Fruit fly (Drosophila melanogaster) whole organism, embryonic: Measurements from ENCODE around the gene CG15728.

ENCODE experiments used
- Aef1 ChIP-seq: fragments of 200-800 bp; sonication (Bioruptor generic); IDR thresholded peaks from 3 replicates; pipeline ENCODE4 v1.3.6; 2022; ENCODE audit warnings: missing biosample characterization, missing genetic modification characterization
- CG10462 ChIP-seq: fragments of 200-800 bp; sonication (Bioruptor generic); optimal IDR thresholded peaks from 2 replicates; lab custom pipeline; 2016; ENCODE audit warnings: missing biosample characterization, missing genetic modification characterization
- CG11247 ChIP-seq: fragments of 200-800 bp; sonication (Bioruptor generic); IDR thresholded peaks from 2 replicates; pipeline ENCODE4 v1.3.6; 2022; ENCODE audit warnings: missing biosample characterization, missing genetic modification characterization
- CG11398 ChIP-seq: fragments of 200-800 bp; sonication (Bioruptor generic); optimal IDR thresholded peaks from 2 replicates; lab custom pipeline; 2016; ENCODE audit warnings: missing biosample characterization, missing genetic modification characterization
- CG13296 ChIP-seq: fragments of 200-800 bp; sonication (Bioruptor generic); optimal IDR thresholded peaks from 3 replicates; lab custom pipeline; 2018; ENCODE audit warnings: missing biosample characterization, mild to moderate bottlenecking, missing genetic modification characterization
- CG13424 ChIP-seq: fragments of 200-800 bp; sonication (Bioruptor generic); optimal IDR thresholded peaks from 2 replicates; lab custom pipeline; 2019; ENCODE audit warnings: missing biosample characterization, mild to moderate bottlenecking, missing genetic modification characterization, moderate library complexity
- CG1647 ChIP-seq: fragments of 200-800 bp; sonication (Bioruptor generic); optimal IDR thresholded peaks from 3 replicates; lab custom pipeline; 2016; ENCODE audit warnings: missing biosample characterization, missing genetic modification characterization
- CG16863 ChIP-seq: fragments of 200-800 bp; sonication (Bioruptor generic); optimal IDR thresholded peaks from 3 replicates; lab custom pipeline; 2016; ENCODE audit warnings: missing biosample characterization, missing genetic modification characterization
- CG18619 ChIP-seq: fragments of 200-800 bp; sonication (Bioruptor generic); optimal IDR thresholded peaks from 3 replicates; lab custom pipeline; 2017; ENCODE audit warnings: missing biosample characterization, mild to moderate bottlenecking, missing genetic modification characterization
- CG2712 ChIP-seq: fragments of 200-800 bp; optimal IDR thresholded peaks from 3 replicates; lab custom pipeline; 2019; ENCODE audit warnings: missing biosample characterization, mild to moderate bottlenecking, missing genetic modification characterization, moderate library complexity
- CG32532 ChIP-seq: fragments of 200-800 bp; sonication (Bioruptor generic); IDR thresholded peaks from 2 replicates; pipeline ENCODE4 v1.3.6; 2022; ENCODE audit warnings: missing biosample characterization, missing genetic modification characterization
- CG3281 ChIP-seq: fragments of 200-800 bp; sonication (Bioruptor generic); optimal IDR thresholded peaks from 3 replicates; lab custom pipeline; 2017; ENCODE audit warnings: missing biosample characterization, mild to moderate bottlenecking, missing genetic modification characterization
- CG33213 ChIP-seq: fragments of 200-800 bp; sonication (Bioruptor generic); optimal IDR thresholded peaks from 3 replicates; lab custom pipeline; 2016; ENCODE audit warnings: missing biosample characterization, missing genetic modification characterization
- CG3407 ChIP-seq: fragments of 200-800 bp; sonication (Bioruptor generic); optimal IDR thresholded peaks from 2 replicates; lab custom pipeline; 2018; ENCODE audit warnings: missing biosample characterization, mild to moderate bottlenecking, missing genetic modification characterization
- CG42726 ChIP-seq: fragments of 200-800 bp; sonication (Bioruptor generic); IDR thresholded peaks from 2 replicates; pipeline ENCODE4 v1.3.6; 2022; ENCODE audit warnings: missing biosample characterization, missing genetic modification characterization; ENCODE audit not compliant: partially characterized antibody
- CG4282 ChIP-seq: fragments of 200-800 bp; sonication (Bioruptor generic); optimal IDR thresholded peaks from 2 replicates; lab custom pipeline; 2016; ENCODE audit warnings: missing biosample characterization, missing genetic modification characterization
- CG6272 ChIP-seq: fragments of 200-800 bp; sonication (Bioruptor generic); IDR thresholded peaks from 2 replicates; pipeline ENCODE4 v1.3.6; 2022; ENCODE audit warnings: missing biosample characterization, missing genetic modification characterization
- CG7786 ChIP-seq: fragments of 200-800 bp; sonication (Bioruptor generic); optimal IDR thresholded peaks from 2 replicates; lab custom pipeline; 2016; ENCODE audit warnings: missing biosample characterization, missing genetic modification characterization
- CG7839 ChIP-seq: fragments of 200-800 bp; sonication (Bioruptor generic); optimal IDR thresholded peaks from 3 replicates; lab custom pipeline; 2018; ENCODE audit warnings: missing biosample characterization, mild to moderate bottlenecking, missing genetic modification characterization, moderate library complexity
- CG7928 ChIP-seq: fragments of 200-800 bp; sonication (Bioruptor generic); optimal IDR thresholded peaks from 2 replicates; lab custom pipeline; 2017; ENCODE audit warnings: missing biosample characterization, mild to moderate bottlenecking, missing genetic modification characterization
- Camta ChIP-seq: fragments of 200-800 bp; sonication (Bioruptor generic); optimal IDR thresholded peaks from 2 replicates; lab custom pipeline; 2016; ENCODE audit warnings: missing biosample characterization, missing genetic modification characterization
- D19A ChIP-seq: fragments of 200-800 bp; optimal IDR thresholded peaks from 3 replicates; lab custom pipeline; 2019; ENCODE audit warnings: missing biosample characterization, mild to moderate bottlenecking, missing genetic modification characterization, moderate library complexity
- Dref ChIP-seq: fragments of 200-800 bp; sonication (Bioruptor generic); IDR thresholded peaks from 2 replicates; pipeline ENCODE4 v1.3.6; 2022; ENCODE audit warnings: missing biosample characterization, missing genetic modification characterization
- E2f2 ChIP-seq: fragments of 200-800 bp; sonication (Bioruptor generic); IDR thresholded peaks from 2 replicates; pipeline ENCODE4 v1.3.6; 2022; ENCODE audit warnings: missing biosample characterization, missing genetic modification characterization
- Hmr ChIP-seq: fragments of 200-800 bp; sonication (Bioruptor generic); optimal IDR thresholded peaks from 3 replicates; lab custom pipeline; 2017; ENCODE audit warnings: mild to moderate bottlenecking, missing biosample characterization, missing genetic modification reagents, missing genetic modification characterization
- Jarid2 ChIP-seq: fragments of 200-800 bp; sonication (Bioruptor generic); optimal IDR thresholded peaks from 3 replicates; lab custom pipeline; 2017; ENCODE audit warnings: mild to moderate bottlenecking, missing biosample characterization, missing genetic modification reagents, missing genetic modification characterization
- Kr ChIP-seq: fragments of 200-800 bp; sonication (Bioruptor generic); optimal IDR thresholded peaks from 2 replicates; lab custom pipeline; 2017; ENCODE audit warnings: missing biosample characterization, mild to moderate bottlenecking, missing genetic modification characterization
- Mes4 ChIP-seq: fragments of 200-800 bp; sonication (Bioruptor generic); optimal IDR thresholded peaks from 2 replicates; lab custom pipeline; 2016; ENCODE audit warnings: missing biosample characterization, missing genetic modification characterization
- NC2α ChIP-seq: fragments of 200-800 bp; sonication (Bioruptor generic); optimal IDR thresholded peaks from 2 replicates; lab custom pipeline; 2016; ENCODE audit warnings: missing biosample characterization, missing genetic modification characterization
- Neu2 ChIP-seq: fragments of 200-800 bp; sonication (Bioruptor generic); optimal IDR thresholded peaks from 3 replicates; lab custom pipeline; 2016; ENCODE audit warnings: missing biosample characterization, missing genetic modification characterization, borderline replicate concordance
- NfI ChIP-seq: fragments of 200-800 bp; sonication (Bioruptor generic); optimal IDR thresholded peaks from 3 replicates; lab custom pipeline; 2018; ENCODE audit warnings: missing biosample characterization, mild to moderate bottlenecking, missing genetic modification characterization, moderate library complexity
- Stat92E ChIP-seq, 3 experiments: fragments of >200 bp in 2 of 3; fragments of 200-800 bp in 1 of 3; sonication (Bioruptor generic) in 1 of 3; optimal IDR thresholded peaks; 2 replicates each; lab custom pipeline; 2017 to 2019; ENCODE audit warnings: missing biosample characterization in 3 of 3, missing genetic modification characterization in 3 of 3, mild to moderate bottlenecking in 1 of 3, moderate library complexity in 1 of 3
- btn ChIP-seq: fragments of 200-800 bp; sonication (Bioruptor generic); optimal IDR thresholded peaks from 2 replicates; lab custom pipeline; 2016; ENCODE audit warnings: missing biosample characterization, missing genetic modification characterization
- chif ChIP-seq, 2 experiments: fragments of 200-800 bp; sonication (Bioruptor generic); optimal IDR thresholded peaks; 3 replicates each; lab custom pipeline; 2016; ENCODE audit warnings: missing biosample characterization in 2 of 2, missing genetic modification characterization in 2 of 2
- chinmo ChIP-seq: fragments of 200-800 bp; sonication (Bioruptor generic); IDR thresholded peaks from 4 replicates; pipeline ENCODE4 v1.3.6; 2022; ENCODE audit warnings: missing biosample characterization, missing genetic modification characterization; ENCODE audit not compliant: partially characterized antibody
- crp ChIP-seq, 2 experiments: fragments of 200-800 bp; sonication (Bioruptor generic); optimal IDR thresholded peaks; 2 replicates in 1 of 2; 3 replicates in 1 of 2; lab custom pipeline; 2017; ENCODE audit warnings: missing biosample characterization in 2 of 2, missing genetic modification characterization in 2 of 2, mild to moderate bottlenecking in 1 of 2, moderate library complexity in 1 of 2
- dan ChIP-seq: fragments of 200-800 bp; sonication (Bioruptor generic); IDR thresholded peaks from 2 replicates; pipeline ENCODE4 v1.3.6; 2022; ENCODE audit warnings: missing biosample characterization, missing genetic modification characterization
- dpn ChIP-seq, 2 experiments: fragments of 200-800 bp; sonication (Bioruptor generic); optimal IDR thresholded peaks; 3 replicates each; lab custom pipeline; 2016; ENCODE audit warnings: missing biosample characterization in 2 of 2, missing genetic modification characterization in 2 of 2
- esg ChIP-seq: fragments of 200-800 bp; sonication (Bioruptor generic); conservative IDR thresholded peaks from 2 replicates; pipeline ENCODE4 v1.3.6; 2022; ENCODE audit warnings: missing biosample characterization, missing genetic modification characterization
- grau ChIP-seq: fragments of 200-800 bp; optimal IDR thresholded peaks from 3 replicates; lab custom pipeline; 2019; ENCODE audit warnings: missing biosample characterization, mild to moderate bottlenecking, missing genetic modification characterization, moderate library complexity
- gt ChIP-seq: fragments of 200-800 bp; sonication (Bioruptor generic); IDR thresholded peaks from 2 replicates; pipeline ENCODE4 v1.3.6; 2022; ENCODE audit warnings: missing biosample characterization, missing genetic modification characterization
- hbn ChIP-seq: fragments of 200-800 bp; sonication (Bioruptor generic); IDR thresholded peaks from 2 replicates; pipeline ENCODE4 v1.3.6; 2022; ENCODE audit warnings: missing biosample characterization, missing genetic modification characterization; ENCODE audit not compliant: partially characterized antibody
- luna ChIP-seq: fragments of 200-800 bp; sonication (Bioruptor generic); optimal IDR thresholded peaks from 2 replicates; lab custom pipeline; 2016; ENCODE audit warnings: missing biosample characterization, missing genetic modification characterization
- nmo ChIP-seq: fragments of 200-800 bp; sonication (Bioruptor generic); optimal IDR thresholded peaks from 2 replicates; lab custom pipeline; 2018; ENCODE audit warnings: missing biosample characterization, mild to moderate bottlenecking, missing genetic modification characterization, moderate library complexity
- phol ChIP-seq: fragments of 200-800 bp; sonication (Bioruptor generic); optimal IDR thresholded peaks from 3 replicates; lab custom pipeline; 2018; ENCODE audit warnings: missing biosample characterization, mild to moderate bottlenecking, missing genetic modification characterization, moderate library complexity
- repo ChIP-seq: fragments of 200-800 bp; sonication (Bioruptor generic); optimal IDR thresholded peaks from 2 replicates; lab custom pipeline; 2016; ENCODE audit warnings: missing biosample characterization, missing genetic modification characterization
- row ChIP-seq: fragments of 200-800 bp; sonication (Bioruptor generic); IDR thresholded peaks from 3 replicates; pipeline ENCODE4 v1.3.6; 2022; ENCODE audit warnings: missing biosample characterization, missing genetic modification characterization
- salm ChIP-seq: fragments of 200-800 bp; sonication (Bioruptor generic); optimal IDR thresholded peaks from 2 replicates; lab custom pipeline; 2018; ENCODE audit warnings: missing biosample characterization, mild to moderate bottlenecking, missing genetic modification characterization
- sim ChIP-seq: fragments of 200-800 bp; sonication (Bioruptor generic); IDR thresholded peaks from 2 replicates; pipeline ENCODE4 v1.3.6; 2022; ENCODE audit warnings: missing biosample characterization, missing genetic modification characterization
- slp2 ChIP-seq: fragments of 200-800 bp; sonication (Bioruptor generic); optimal IDR thresholded peaks from 2 replicates; lab custom pipeline; 2016; ENCODE audit warnings: missing biosample characterization, missing genetic modification characterization

The CG15728 gene

dm6 chrX:12675798-12676553 is 51.9 kb downstream of the CG15728 start:
- TF ChIP-seq NfI (no peak), nmo (peak; percentile 3), salm (no peak), Camta (GFP tag; lab: Kevin White, UChicago) (no peak), CG4282 (GFP tag; lab: Kevin White, UChicago) (no peak), sim (GFP tag; lab: Robert Waterston, UW) (no peak), CG6272 (no peak), luna (GFP tag; lab: Kevin White, UChicago) (no peak), CG7786 (GFP tag; lab: Kevin White, UChicago) (no peak), CG11398 (no peak), CG7928 (GFP tag; lab: Kevin White, UChicago) (no peak), dpn (GFP tag; optimal IDR thresholded peaks at IDR 0.05; lab: Kevin White, UChicago) (no peak), CG18619 (no peak), CG1647 (GFP tag; lab: Kevin White, UChicago) (no peak), repo (GFP tag; lab: Kevin White, UChicago) (no peak), CG16863 (no peak), CG3407 (no peak), chif (GFP tag; optimal IDR thresholded peaks at IDR 0.05; lab: Kevin White, UChicago) (no peak), CG33213 (GFP tag; lab: Kevin White, UChicago) (no peak), grau (tag; lab: Kevin White, UChicago) (peak; percentile 13), CG10462 (GFP tag; lab: Kevin White, UChicago) (no peak), esg (no peak), CG2712 (tag; lab: Kevin White, UChicago) (peak; percentile 34), D19A (tag; lab: Kevin White, UChicago) (no peak), Mes4 (GFP tag; lab: Kevin White, UChicago) (no peak), chinmo (no peak), CG42726 (GFP tag; lab: Robert Waterston, UW) (no peak), CG13424 (tag; lab: Kevin White, UChicago) (peak; percentile 7), phol (tag; lab: Kevin White, UChicago) (peak; percentile 10), CG13296 (GFP tag; lab: Kevin White, UChicago) (peak; percentile 35), NC2α (no peak), CG3281 (GFP tag; lab: Kevin White, UChicago) (peak; percentile 26), dan (GFP tag; lab: Robert Waterston, UW) (no peak), CG7839 (peak; percentile 28), Jarid2 (GFP tag; lab: Kevin White, UChicago) (no peak), Hmr (GFP tag; lab: Kevin White, UChicago) (peak; percentile 16), Kr (GFP tag; lab: Kevin White, UChicago) (no peak), gt (no peak), crp (GFP tag; optimal IDR thresholded peaks at IDR 0.05; lab: Kevin White, UChicago) (no peak), row (GFP tag; lab: Robert Waterston, UW) (no peak), CG32532 (GFP tag; lab: Robert Waterston, UW) (0 out of 2 replicates have a peak, but pooled peaks have one; percentile 10), Aef1 (no peak), Stat92E (GFP tag; optimal IDR thresholded peaks at IDR 0.05; lab: Kevin White, UChicago) (no peak), Neu2 (no peak), btn (GFP tag; lab: Kevin White, UChicago) (no peak), slp2 (GFP tag; lab: Kevin White, UChicago) (no peak), Dref (no peak), hbn (no peak), CG11247 (GFP tag; lab: Robert Waterston, UW) (no peak), E2f2 (GFP tag; lab: Robert Waterston, UW) (0 out of 2 replicates have a peak, but pooled peaks have one; percentile 15)
